Worm (Caenorhabditis elegans) whole organism, late embryonic: ENCODE results near the gene twk-25.

Experiments used
- C08G9.2 ChIP-seq: sonication (generic microtip); optimal IDR thresholded peaks from 2 replicates; lab custom pipeline; 2016; ENCODE audit warnings: mild to moderate bottlenecking, missing genetic modification characterization, moderate library complexity, missing compliant biosample characterization
- C38D4.7 ChIP-seq: fragments of 200-800 bp; sonication (Bioruptor generic); optimal IDR thresholded peaks from 2 replicates; lab custom pipeline; 2018; ENCODE audit warnings: mild to moderate bottlenecking, missing genetic modification characterization, moderate library complexity, missing compliant biosample characterization
- K02D7.2 ChIP-seq: sonication (generic microtip); optimal IDR thresholded peaks from 2 replicates; lab custom pipeline; 2017; ENCODE audit warnings: mild to moderate bottlenecking, missing genetic modification characterization, missing compliant biosample characterization
- Y22D7AL.16 ChIP-seq: sonication (generic microtip); optimal IDR thresholded peaks from 2 replicates; lab custom pipeline; 2016; ENCODE audit warnings: missing genetic modification characterization, missing compliant biosample characterization
- ahr-1 ChIP-seq: sonication (generic microtip); optimal IDR thresholded peaks from 2 replicates; lab custom pipeline; 2016; ENCODE audit warnings: missing genetic modification characterization, missing compliant biosample characterization
- ama-1 ChIP-seq: fragments of 150-350 bp; optimal IDR thresholded peaks from 2 replicates; lab custom pipeline; 2014
- ceh-2 ChIP-seq: sonication (generic microtip); optimal IDR thresholded peaks from 2 replicates; lab custom pipeline; 2016; ENCODE audit warnings: missing genotype, missing genetic modification characterization, missing compliant biosample characterization
- ceh-22 ChIP-seq: sonication (generic microtip); optimal IDR thresholded peaks from 2 replicates; lab custom pipeline; 2017; ENCODE audit warnings: missing biosample characterization, missing genetic modification characterization
- ceh-24 ChIP-seq: sonication (generic microtip); optimal IDR thresholded peaks from 2 replicates; lab custom pipeline; 2016; ENCODE audit warnings: mild to moderate bottlenecking, missing genetic modification characterization, missing compliant biosample characterization
- ceh-34 ChIP-seq: sonication (generic microtip); optimal IDR thresholded peaks from 2 replicates; lab custom pipeline; 2016; ENCODE audit warnings: mild to moderate bottlenecking, missing genetic modification characterization, missing compliant biosample characterization
- ceh-45 ChIP-seq: fragments of 200-800 bp; sonication (Bioruptor generic); IDR thresholded peaks from 2 replicates; pipeline ENCODE4 v1.3.6; 2022; ENCODE audit warnings: missing genetic modification reagents, missing genetic modification characterization, missing compliant biosample characterization
- ceh-9 ChIP-seq: sonication (generic microtip); optimal IDR thresholded peaks from 2 replicates; lab custom pipeline; 2016; ENCODE audit warnings: mild to moderate bottlenecking, missing genetic modification characterization, inconsistent platforms, missing compliant biosample characterization
- che-1 ChIP-seq: sonication (generic microtip); optimal IDR thresholded peaks from 2 replicates; lab custom pipeline; 2016; ENCODE audit warnings: mild to moderate bottlenecking, missing genetic modification characterization, missing compliant biosample characterization
- dve-1 ChIP-seq: sonication (generic microtip); optimal IDR thresholded peaks from 2 replicates; lab custom pipeline; 2017; ENCODE audit warnings: antibody characterized with exemption, mild to moderate bottlenecking, missing genetic modification characterization, missing compliant biosample characterization
- elt-4 ChIP-seq: sonication (generic microtip); optimal IDR thresholded peaks from 2 replicates; lab custom pipeline; 2016; ENCODE audit warnings: missing genetic modification characterization, missing compliant biosample characterization
- eyg-1 ChIP-seq: sonication (generic microtip); optimal IDR thresholded peaks from 2 replicates; lab custom pipeline; 2016; ENCODE audit warnings: missing genotype, missing genetic modification characterization, missing compliant biosample characterization
- fax-1 ChIP-seq: sonication (generic microtip); optimal IDR thresholded peaks from 2 replicates; lab custom pipeline; 2016; ENCODE audit warnings: missing genotype, missing genetic modification characterization, missing compliant biosample characterization
- fkh-10 ChIP-seq: fragments of 150-350 bp; optimal IDR thresholded peaks from 2 replicates; lab custom pipeline; 2014; ENCODE audit warnings: missing biosample characterization, missing genetic modification reagents, missing genetic modification characterization
- fkh-6 ChIP-seq: sonication (generic microtip); optimal IDR thresholded peaks from 2 replicates; lab custom pipeline; 2016; ENCODE audit warnings: missing genetic modification characterization, missing compliant biosample characterization
- hlh-13 ChIP-seq: fragments of 200-800 bp; sonication (Bioruptor generic); optimal IDR thresholded peaks from 2 replicates; lab custom pipeline; 2018; ENCODE audit warnings: mild to moderate bottlenecking, missing genetic modification characterization, missing compliant biosample characterization
- hlh-6 ChIP-seq: sonication (generic microtip); optimal IDR thresholded peaks from 2 replicates; lab custom pipeline; 2016; ENCODE audit warnings: missing genotype, missing genetic modification characterization, missing compliant biosample characterization
- hlh-8 ChIP-seq: sonication (generic microtip); optimal IDR thresholded peaks from 2 replicates; lab custom pipeline; 2016; ENCODE audit warnings: missing genotype, missing genetic modification characterization, missing compliant biosample characterization
- lim-6 ChIP-seq: sonication (generic microtip); optimal IDR thresholded peaks from 2 replicates; lab custom pipeline; 2016; ENCODE audit warnings: missing genetic modification characterization, missing compliant biosample characterization
- lin-11 ChIP-seq: fragments of 200-800 bp; sonication (Bioruptor generic); optimal IDR thresholded peaks from 2 replicates; lab custom pipeline; 2018; ENCODE audit warnings: mild to moderate bottlenecking, missing genetic modification characterization, missing compliant biosample characterization
- mec-3 ChIP-seq: sonication (generic microtip); optimal IDR thresholded peaks from 2 replicates; lab custom pipeline; 2016; ENCODE audit warnings: borderline replicate concordance, missing genetic modification characterization, missing compliant biosample characterization
- nfya-1 ChIP-seq: sonication (generic microtip); optimal IDR thresholded peaks from 2 replicates; lab custom pipeline; 2017; ENCODE audit warnings: missing genetic modification characterization, mild to moderate bottlenecking, missing compliant biosample characterization, antibody characterized with exemption, moderate library complexity
- nhr-11 ChIP-seq: fragments of 150-350 bp; optimal IDR thresholded peaks from 2 replicates; lab custom pipeline; 2014; ENCODE audit warnings: missing biosample characterization, missing genetic modification characterization
- npax-4 ChIP-seq: sonication (generic microtip); optimal IDR thresholded peaks from 2 replicates; lab custom pipeline; 2016; ENCODE audit warnings: missing genetic modification characterization, missing compliant biosample characterization
- odd-2 ChIP-seq: sonication (generic microtip); optimal IDR thresholded peaks from 2 replicates; lab custom pipeline; 2017; ENCODE audit warnings: antibody characterized with exemption, mild to moderate bottlenecking, missing genetic modification characterization, missing compliant biosample characterization
- pag-3 ChIP-seq: sonication (generic microtip); optimal IDR thresholded peaks from 2 replicates; lab custom pipeline; 2016; ENCODE audit warnings: missing compliant biosample characterization, missing genetic modification characterization, borderline replicate concordance
- pax-1 ChIP-seq: fragments of 150-350 bp; optimal IDR thresholded peaks from 2 replicates; lab custom pipeline; 2014; ENCODE audit warnings: missing biosample characterization, missing genetic modification characterization
- pha-2 ChIP-seq: sonication (generic microtip); optimal IDR thresholded peaks from 2 replicates; lab custom pipeline; 2017; ENCODE audit warnings: mild to moderate bottlenecking, missing genetic modification characterization, missing compliant biosample characterization
- pha-4 ChIP-seq: fragments of 150-350 bp; optimal IDR thresholded peaks from 2 replicates; lab custom pipeline; 2018; ENCODE audit warnings: missing biosample characterization, missing genetic modification reagents, missing genetic modification characterization
- pros-1 ChIP-seq: fragments of 150-350 bp; optimal IDR thresholded peaks from 2 replicates; lab custom pipeline; 2014; ENCODE audit warnings: missing biosample characterization, missing genetic modification reagents, missing genetic modification characterization
- ref-2 ChIP-seq: sonication (generic microtip); optimal IDR thresholded peaks from 2 replicates; lab custom pipeline; 2016; ENCODE audit warnings: missing genetic modification characterization, missing compliant biosample characterization
- sdc-2 ChIP-seq: sonication (generic microtip); optimal IDR thresholded peaks from 2 replicates; lab custom pipeline; 2016; ENCODE audit warnings: missing genotype, missing genetic modification characterization, missing compliant biosample characterization
- sox-2 ChIP-seq: fragments of 200-800 bp; sonication (Bioruptor generic); IDR thresholded peaks from 2 replicates; pipeline ENCODE4 v1.3.6; 2022; ENCODE audit warnings: missing genetic modification reagents, missing genetic modification characterization, missing compliant biosample characterization
- syd-9 ChIP-seq: sonication (generic microtip); optimal IDR thresholded peaks from 2 replicates; lab custom pipeline; 2016; ENCODE audit warnings: mild to moderate bottlenecking, missing genetic modification characterization, moderate library complexity, missing compliant biosample characterization
- tbx-2 ChIP-seq: sonication (generic microtip); optimal IDR thresholded peaks from 2 replicates; lab custom pipeline; 2016; ENCODE audit warnings: missing genetic modification characterization, missing compliant biosample characterization
- tbx-7 ChIP-seq: sonication (generic microtip); optimal IDR thresholded peaks from 2 replicates; lab custom pipeline; 2016; ENCODE audit warnings: missing genotype, missing genetic modification characterization, missing compliant biosample characterization
- unc-3 ChIP-seq, 2 experiments: fragments of 200-800 bp in 1 of 2; sonication (Bioruptor generic) in 1 of 2; sonication (generic microtip) in 1 of 2; conservative IDR thresholded peaks in 1 of 2; optimal IDR thresholded peaks in 1 of 2; 2 replicates each; pipeline versions ENCODE4 v1.3.6 to Lab custom; 2016 to 2022; ENCODE audit warnings: missing compliant biosample characterization in 2 of 2, missing genetic modification characterization in 2 of 2, missing genetic modification reagents in 1 of 2
- unc-42 ChIP-seq: sonication (generic microtip); optimal IDR thresholded peaks from 2 replicates; lab custom pipeline; 2016; ENCODE audit warnings: missing genotype, missing genetic modification characterization, missing compliant biosample characterization
- unc-55 ChIP-seq: sonication (generic microtip); optimal IDR thresholded peaks from 2 replicates; lab custom pipeline; 2017; ENCODE audit warnings: missing biosample characterization, missing genetic modification reagents, missing genetic modification characterization
- unc-86 ChIP-seq: sonication (generic microtip); optimal IDR thresholded peaks from 2 replicates; lab custom pipeline; 2016; ENCODE audit warnings: missing genetic modification characterization, missing compliant biosample characterization

Gene twk-25

ce11 chrIV:11474067-11474466, 30.4 kb upstream of the twk-25 start (continued):
- TF ChIP-seq ceh-45 (GFP tag; lab: Robert Waterston, UW) (peak; percentile 91), ceh-24 (tag; lab: Kevin White, UChicago) (peak; percentile 72), K02D7.2 (tag; lab: Kevin White, UChicago) (peak; percentile 97), lim-6 (peak; percentile 69), ama-1 (lab: Kevin White, UChicago) (peak; percentile 20), tbx-7 (tag; lab: Kevin White, UChicago) (peak; percentile 25), hlh-8 (tag; lab: Kevin White, UChicago) (peak; percentile 81), pax-1 (tag; lab: Kevin White, UChicago) (no peak), hlh-6 (tag; lab: Kevin White, UChicago) (peak; percentile 94), C08G9.2 (tag; lab: Kevin White, UChicago) (peak; percentile 83), ceh-34 (tag; lab: Kevin White, UChicago) (peak; percentile 92), ahr-1 (peak; percentile 89), Y22D7AL.16 (peak; percentile 92), pros-1 (tag; lab: Kevin White, UChicago) (peak; percentile 42), fax-1 (peak; percentile 87), nfya-1 (peak; percentile 62), fkh-10 (peak; percentile 75), lin-11 (tag; lab: Kevin White, UChicago) (peak; percentile 88), npax-4 (tag; lab: Kevin White, UChicago) (peak; percentile 87), odd-2 (tag; lab: Kevin White, UChicago) (peak; percentile 38), syd-9 (tag; lab: Kevin White, UChicago) (peak; percentile 93), pag-3 (tag; lab: Kevin White, UChicago) (peak; percentile 68), unc-3 (GFP tag; conservative IDR thresholded peaks at IDR 0.05; lab: Robert Waterston, UW) (peak; percentile 93), unc-3 (tag; optimal IDR thresholded peaks at IDR 0.05; lab: Kevin White, UChicago) (peak; percentile 88), ceh-9 (tag; lab: Kevin White, UChicago) (peak; percentile 86), ceh-2 (tag; lab: Kevin White, UChicago) (peak; percentile 90), mec-3 (tag; lab: Kevin White, UChicago) (peak; percentile 70), sox-2 (GFP tag; lab: Robert Waterston, UW) (peak; percentile 93), unc-86 (tag; lab: Kevin White, UChicago) (peak; percentile 96), fkh-6 (tag; lab: Kevin White, UChicago) (peak; percentile 93), hlh-13 (GFP tag; lab: Kevin White, UChicago) (peak; percentile 98), eyg-1 (peak; percentile 87), C38D4.7 (GFP tag; lab: Kevin White, UChicago) (peak; percentile 92), nhr-11 (tag; lab: Kevin White, UChicago) (no peak), unc-55 (GFP tag; lab: Kevin White, UChicago) (no peak), pha-2 (tag; lab: Kevin White, UChicago) (peak; percentile 91), ref-2 (tag; lab: Kevin White, UChicago) (peak; percentile 87), pha-4 (tag; lab: Kevin White, UChicago) (no peak)

ce11 chrIV:11475080-11475479, 29.4 kb upstream of the twk-25 start:
- TF ChIP-seq Y22D7AL.16 (no peak), elt-4 (no peak), sdc-2 (tag; lab: Kevin White, UChicago) (no peak), odd-2 (tag; lab: Kevin White, UChicago) (no peak), ceh-22 (tag; lab: Kevin White, UChicago) (no peak), unc-42 (tag; lab: Kevin White, UChicago) (no peak), ceh-45 (GFP tag; lab: Robert Waterston, UW) (no peak), dve-1 (no peak), nfya-1 (no peak), tbx-2 (tag; lab: Kevin White, UChicago) (no peak), che-1 (tag; lab: Kevin White, UChicago) (no peak)
